Fruit fly (Drosophila melanogaster) whole organism, embryonic: ENCODE results near the gene Pex5.

ENCODE experiments used
- Abd-B ChIP-seq: fragments of 200-800 bp; sonication (Bioruptor generic); optimal IDR thresholded peaks from 2 replicates; lab custom pipeline; 2018; ENCODE audit warnings: missing biosample characterization, mild to moderate bottlenecking, missing genetic modification characterization, moderate library complexity
- Atf6 ChIP-seq: fragments of 200-800 bp; sonication (Bioruptor generic); IDR thresholded peaks from 2 replicates; pipeline ENCODE4 v1.3.6; 2022; ENCODE audit warnings: missing biosample characterization, missing genetic modification characterization
- Blimp-1 ChIP-seq: fragments of 200-800 bp; sonication (Bioruptor generic); optimal IDR thresholded peaks from 3 replicates; lab custom pipeline; 2018; ENCODE audit warnings: missing biosample characterization, missing genetic modification characterization, mild to moderate bottlenecking, moderate library complexity, missing genetic modification reagents
- CG10147 ChIP-seq: fragments of 200-800 bp; sonication (Bioruptor generic); optimal IDR thresholded peaks from 2 replicates; lab custom pipeline; 2019; ENCODE audit warnings: missing biosample characterization, mild to moderate bottlenecking, missing genetic modification characterization, moderate library complexity
- CG10321 ChIP-seq: fragments of 200-800 bp; sonication (Bioruptor generic); IDR thresholded peaks from 2 replicates; pipeline ENCODE4 v1.3.6; 2022; ENCODE audit warnings: missing biosample characterization, missing genetic modification characterization
- CG11093 ChIP-seq: fragments of 200-800 bp; sonication (Bioruptor generic); IDR thresholded peaks from 3 replicates; pipeline ENCODE4 v1.3.6; 2022; ENCODE audit warnings: missing biosample characterization, missing genetic modification characterization
- CG11695 ChIP-seq: fragments of 200-800 bp; sonication (Bioruptor generic); IDR thresholded peaks from 3 replicates; pipeline ENCODE4 v1.3.6; 2022; ENCODE audit warnings: missing biosample characterization, missing genetic modification characterization
- CG12071 ChIP-seq: fragments of 200-800 bp; sonication (Bioruptor generic); optimal IDR thresholded peaks from 3 replicates; lab custom pipeline; 2018; ENCODE audit warnings: missing biosample characterization, mild to moderate bottlenecking, missing genetic modification characterization
- CG13123 ChIP-seq: fragments of 200-800 bp; sonication (Bioruptor generic); optimal IDR thresholded peaks from 2 replicates; lab custom pipeline; 2016; ENCODE audit warnings: missing biosample characterization, missing genetic modification characterization
- CG13775 ChIP-seq: fragments of 200-800 bp; sonication (Bioruptor generic); optimal IDR thresholded peaks from 3 replicates; lab custom pipeline; 2017; ENCODE audit warnings: missing biosample characterization, mild to moderate bottlenecking, missing genetic modification characterization
- CG1832 ChIP-seq: fragments of 200-800 bp; sonication (Bioruptor generic); optimal IDR thresholded peaks from 2 replicates; lab custom pipeline; 2017; ENCODE audit warnings: missing biosample characterization, mild to moderate bottlenecking, missing genetic modification characterization, inconsistent platforms
- CG2120 ChIP-seq: fragments of 200-800 bp; sonication (Bioruptor generic); optimal IDR thresholded peaks from 3 replicates; lab custom pipeline; 2016; ENCODE audit warnings: missing biosample characterization, missing genetic modification characterization
- CG33213 ChIP-seq: fragments of 200-800 bp; sonication (Bioruptor generic); optimal IDR thresholded peaks from 3 replicates; lab custom pipeline; 2016; ENCODE audit warnings: missing biosample characterization, missing genetic modification characterization
- CG34224 ChIP-seq: fragments of 200-800 bp; sonication (Bioruptor generic); IDR thresholded peaks from 3 replicates; pipeline ENCODE4 v1.3.6; 2022; ENCODE audit warnings: missing biosample characterization, missing genetic modification characterization; ENCODE audit not compliant: partially characterized antibody
- CG3847 ChIP-seq: fragments of 200-800 bp; sonication (Bioruptor generic); IDR thresholded peaks from 2 replicates; pipeline ENCODE4 v1.3.6; 2022; ENCODE audit warnings: missing biosample characterization, missing genetic modification characterization
- CG42726 ChIP-seq: fragments of 200-800 bp; sonication (Bioruptor generic); IDR thresholded peaks from 2 replicates; pipeline ENCODE4 v1.3.6; 2022; ENCODE audit warnings: missing biosample characterization, missing genetic modification characterization; ENCODE audit not compliant: partially characterized antibody
- CG4360 ChIP-seq: fragments of 200-800 bp; sonication (Bioruptor generic); IDR thresholded peaks from 2 replicates; pipeline ENCODE4 v1.3.6; 2022; ENCODE audit warnings: missing biosample characterization, missing genetic modification characterization
- CG4854 ChIP-seq: fragments of 200-800 bp; sonication (Bioruptor generic); optimal IDR thresholded peaks from 2 replicates; lab custom pipeline; 2016; ENCODE audit warnings: missing biosample characterization, missing genetic modification characterization, inconsistent platforms
- CG7556 ChIP-seq: fragments of 200-800 bp; sonication (Bioruptor generic); optimal IDR thresholded peaks from 2 replicates; lab custom pipeline; 2017; ENCODE audit warnings: missing biosample characterization, mild to moderate bottlenecking, missing genetic modification characterization
- CG9817 ChIP-seq: fragments of 200-800 bp; sonication (Bioruptor generic); optimal IDR thresholded peaks from 2 replicates; lab custom pipeline; 2018; ENCODE audit warnings: missing biosample characterization, mild to moderate bottlenecking, missing genetic modification characterization, moderate library complexity
- CoRest ChIP-seq: fragments of 200-800 bp; sonication (Bioruptor generic); optimal IDR thresholded peaks from 3 replicates; lab custom pipeline; 2018; ENCODE audit warnings: missing biosample characterization, mild to moderate bottlenecking, missing genetic modification characterization, moderate library complexity
- Dek ChIP-seq: fragments of 200-800 bp; sonication (Bioruptor generic); optimal IDR thresholded peaks from 3 replicates; lab custom pipeline; 2019; ENCODE audit warnings: missing biosample characterization, mild to moderate bottlenecking, missing genetic modification characterization, moderate library complexity
- Drgx ChIP-seq: fragments of 200-800 bp; sonication (Bioruptor generic); IDR thresholded peaks from 2 replicates; pipeline ENCODE4 v1.3.6; 2022; ENCODE audit warnings: missing biosample characterization, missing genetic modification characterization
- Fer1 ChIP-seq: fragments of 200-800 bp; sonication (Bioruptor generic); optimal IDR thresholded peaks from 2 replicates; lab custom pipeline; 2017; ENCODE audit warnings: missing biosample characterization, mild to moderate bottlenecking, missing genetic modification characterization
- GATAe ChIP-seq: fragments of 200-800 bp; sonication (Bioruptor generic); conservative IDR thresholded peaks from 2 replicates; pipeline ENCODE4 v1.3.6; 2022; ENCODE audit warnings: missing biosample characterization, missing genetic modification characterization
- Hmr ChIP-seq: fragments of 200-800 bp; sonication (Bioruptor generic); optimal IDR thresholded peaks from 3 replicates; lab custom pipeline; 2017; ENCODE audit warnings: mild to moderate bottlenecking, missing biosample characterization, missing genetic modification reagents, missing genetic modification characterization
- Jarid2 ChIP-seq: fragments of 200-800 bp; sonication (Bioruptor generic); optimal IDR thresholded peaks from 3 replicates; lab custom pipeline; 2017; ENCODE audit warnings: mild to moderate bottlenecking, missing biosample characterization, missing genetic modification reagents, missing genetic modification characterization
- MTF-1 ChIP-seq: fragments of 200-800 bp; sonication (Bioruptor generic); optimal IDR thresholded peaks from 2 replicates; lab custom pipeline; 2018; ENCODE audit warnings: missing biosample characterization, mild to moderate bottlenecking, missing genetic modification characterization, borderline replicate concordance
- Mes4 ChIP-seq: fragments of 200-800 bp; sonication (Bioruptor generic); optimal IDR thresholded peaks from 2 replicates; lab custom pipeline; 2016; ENCODE audit warnings: missing biosample characterization, missing genetic modification characterization
- Myb ChIP-seq: fragments of 200-800 bp; sonication (Bioruptor generic); optimal IDR thresholded peaks from 2 replicates; lab custom pipeline; 2016; ENCODE audit warnings: missing biosample characterization, missing genetic modification characterization
- YL-1 ChIP-seq: fragments of 200-800 bp; sonication (Bioruptor generic); optimal IDR thresholded peaks from 3 replicates; lab custom pipeline; 2017; ENCODE audit warnings: missing biosample characterization, mild to moderate bottlenecking, missing genetic modification characterization
- ato ChIP-seq: fragments of 200-800 bp; sonication (Bioruptor generic); IDR thresholded peaks from 2 replicates; pipeline ENCODE4 v1.3.6; 2022; ENCODE audit warnings: missing biosample characterization, missing genetic modification characterization; ENCODE audit not compliant: partially characterized antibody
- br ChIP-seq: fragments of >200 bp; optimal IDR thresholded peaks from 2 replicates; lab custom pipeline; 2017
- cad ChIP-seq: fragments of >200 bp; optimal IDR thresholded peaks from 2 replicates; lab custom pipeline; 2017; ENCODE audit warnings: missing biosample characterization, missing genetic modification characterization
- crc ChIP-seq: fragments of 200-800 bp; sonication (Bioruptor generic); optimal IDR thresholded peaks from 2 replicates; lab custom pipeline; 2016; ENCODE audit warnings: missing biosample characterization, missing genetic modification characterization
- crol ChIP-seq: fragments of 200-800 bp; sonication (Bioruptor generic); IDR thresholded peaks from 2 replicates; pipeline ENCODE4 v1.3.6; 2022; ENCODE audit warnings: missing biosample characterization, missing genetic modification characterization
- dimm ChIP-seq: fragments of 200-800 bp; sonication (Bioruptor generic); IDR thresholded peaks from 2 replicates; pipeline ENCODE4 v1.3.6; 2022; ENCODE audit warnings: missing biosample characterization, missing genetic modification characterization
- insv ChIP-seq, 2 experiments: fragments of 200-800 bp; sonication (Bioruptor generic); optimal IDR thresholded peaks; 3 replicates each; lab custom pipeline; 2016 to 2018; ENCODE audit warnings: missing biosample characterization in 2 of 2, missing genetic modification characterization in 2 of 2
- klu ChIP-seq: fragments of 200-800 bp; sonication (Bioruptor generic); IDR thresholded peaks from 2 replicates; pipeline ENCODE4 v1.3.6; 2022; ENCODE audit warnings: missing biosample characterization, missing genetic modification characterization
- lilli ChIP-seq: fragments of 200-800 bp; sonication (Bioruptor generic); optimal IDR thresholded peaks from 3 replicates; lab custom pipeline; 2016; ENCODE audit warnings: missing biosample characterization, missing genetic modification characterization
- mld ChIP-seq: fragments of 200-800 bp; sonication (Bioruptor generic); IDR thresholded peaks from 3 replicates; pipeline ENCODE4 v1.3.6; 2022; ENCODE audit warnings: missing biosample characterization, missing genetic modification characterization; ENCODE audit not compliant: partially characterized antibody
- phol ChIP-seq: fragments of 200-800 bp; sonication (Bioruptor generic); optimal IDR thresholded peaks from 3 replicates; lab custom pipeline; 2018; ENCODE audit warnings: missing biosample characterization, mild to moderate bottlenecking, missing genetic modification characterization, moderate library complexity
- run ChIP-seq: fragments of 200-800 bp; sonication (Bioruptor generic); optimal IDR thresholded peaks from 3 replicates; lab custom pipeline; 2018; ENCODE audit warnings: missing biosample characterization, mild to moderate bottlenecking, missing genetic modification characterization
- schlank ChIP-seq: fragments of 200-800 bp; sonication (Bioruptor generic); optimal IDR thresholded peaks from 2 replicates; lab custom pipeline; 2018; ENCODE audit warnings: missing biosample characterization, mild to moderate bottlenecking, missing genetic modification characterization
- shn ChIP-seq: fragments of 200-800 bp; sonication (Bioruptor generic); optimal IDR thresholded peaks from 3 replicates; lab custom pipeline; 2016; ENCODE audit warnings: missing biosample characterization, missing genetic modification characterization
- slou ChIP-seq: fragments of 200-800 bp; sonication (Bioruptor generic); optimal IDR thresholded peaks from 3 replicates; lab custom pipeline; 2016; ENCODE audit warnings: missing biosample characterization, missing genetic modification characterization
- sna ChIP-seq: fragments of 200-800 bp; sonication (Bioruptor generic); IDR thresholded peaks from 2 replicates; pipeline ENCODE4 v1.3.6; 2022; ENCODE audit warnings: missing biosample characterization, missing genetic modification characterization; ENCODE audit not compliant: partially characterized antibody
- sob ChIP-seq: fragments of 200-800 bp; sonication (Bioruptor generic); IDR thresholded peaks from 2 replicates; pipeline ENCODE4 v1.3.6; 2022; ENCODE audit warnings: missing biosample characterization, missing genetic modification characterization
- stwl ChIP-seq: fragments of 200-800 bp; sonication (Bioruptor generic); optimal IDR thresholded peaks from 3 replicates; lab custom pipeline; 2018; ENCODE audit warnings: missing biosample characterization, mild to moderate bottlenecking, missing genetic modification characterization, moderate library complexity
- vvl ChIP-seq: fragments of 200-800 bp; sonication (Bioruptor generic); IDR thresholded peaks from 2 replicates; pipeline ENCODE4 v1.3.6; 2022; ENCODE audit warnings: missing biosample characterization, missing genetic modification characterization

The Pex5 gene

dm6 chrX:1893532-1893931, 24.7 kb upstream of the Pex5 start (continued):
- no peak for TF ChIP-seq run (tag; lab: Kevin White, UChicago)
- TF ChIP-seq br, result no peak
- TF ChIP-seq Dek, result no peak
- no peak for TF ChIP-seq Drgx (GFP tag; lab: Robert Waterston, UW)
- TF ChIP-seq CG9817 (tag; lab: Kevin White, UChicago), result no peak
- peak; percentile 38; the same call in 1 of the 2 replicates for TF ChIP-seq CG10321 (GFP tag; lab: Robert Waterston, UW)
- TF ChIP-seq YL-1 (GFP tag; lab: Kevin White, UChicago), result peak; percentile 11
- TF ChIP-seq CG1832 (GFP tag; lab: Kevin White, UChicago), result peak; percentile 64
- no peak for TF ChIP-seq schlank (tag; lab: Kevin White, UChicago)
- TF ChIP-seq CG7556 (GFP tag; lab: Kevin White, UChicago), result no peak
- no peak for TF ChIP-seq vvl (GFP tag; lab: Robert Waterston, UW)
- peak; percentile 87 for TF ChIP-seq CG4360 (GFP tag; lab: Robert Waterston, UW)
- TF ChIP-seq MTF-1, result no peak
- no peak for TF ChIP-seq dimm
- TF ChIP-seq cad (GFP tag; lab: Kevin White, UChicago), result no peak
- peak; percentile 13 for TF ChIP-seq Blimp-1 (GFP tag; lab: Kevin White, UChicago)
- TF ChIP-seq sob (GFP tag; lab: Robert Waterston, UW), result no peak

- TF ChIP-seq CG4854 (GFP tag; lab: Kevin White, UChicago) (no peak), CG33213 (peak; percentile 12), phol (tag; lab: Kevin White, UChicago) (peak; percentile 83), stwl (peak; percentile 60), crol (GFP tag; lab: Robert Waterston, UW) (no peak), ato (GFP tag; lab: Robert Waterston, UW) (0 out of 2 replicates have a peak, but pooled peaks have one; percentile 45), CG13123 (GFP tag; lab: Kevin White, UChicago) (no peak), GATAe (no peak), CG34224 (GFP tag; lab: Robert Waterston, UW) (0 out of 3 replicates have a peak, but pooled peaks have one; percentile 37), Hmr (GFP tag; lab: Kevin White, UChicago) (no peak), klu (GFP tag; lab: Robert Waterston, UW) (no peak), CG2120 (GFP tag; lab: Kevin White, UChicago) (peak; percentile 73), Abd-B (GFP tag; lab: Kevin White, UChicago) (peak; percentile 64), Fer1 (GFP tag; lab: Kevin White, UChicago) (peak; percentile 53), crc (GFP tag; lab: Kevin White, UChicago) (no peak), CG12071 (GFP tag; lab: Kevin White, UChicago) (no peak), CG13775 (peak; percentile 40), CG42726 (no peak), Mes4 (no peak), sna (peak; percentile 68; the same call in 1 of the 2 replicates), CG3847 (GFP tag; lab: Robert Waterston, UW) (peak; percentile 62), Jarid2 (GFP tag; lab: Kevin White, UChicago) (no peak), CoRest (peak; percentile 42), Myb (GFP tag; lab: Kevin White, UChicago) (peak; percentile 18), mld (GFP tag; lab: Robert Waterston, UW) (0 out of 3 replicates have a peak, but pooled peaks have one; percentile 33), insv (GFP tag; optimal IDR thresholded peaks at IDR 0.05; lab: Kevin White, UChicago) (peak in 1 of 2 experiments; percentile 16), Atf6 (GFP tag; lab: Robert Waterston, UW) (no peak), lilli (GFP tag; lab: Kevin White, UChicago) (peak; percentile 49), shn (GFP tag; lab: Kevin White, UChicago) (peak; percentile 23), slou (no peak), CG11695 (GFP tag; lab: Robert Waterston, UW) (peak; percentile 39; the same call in 1 of the 3 replicates), CG10147 (no peak), CG11093 (no peak; the same call in 2 of the 3 replicates)
Observed at dm6 chrX:1889926-1890325, 21.1 kb upstream of the Pex5 start, which contains the start of the genes trr and mRpL16. trr (minus strand) TSS chrX:1889950. mRpL16 (plus strand) TSS chrX:1890256.
